Fruit fly (Drosophila melanogaster): Measurements from ENCODE around the gene CG14238.
A peak's percentile ranks its signal among the peaks of the same experiment; 100 is the strongest.

Gene CG14238

DNA sequence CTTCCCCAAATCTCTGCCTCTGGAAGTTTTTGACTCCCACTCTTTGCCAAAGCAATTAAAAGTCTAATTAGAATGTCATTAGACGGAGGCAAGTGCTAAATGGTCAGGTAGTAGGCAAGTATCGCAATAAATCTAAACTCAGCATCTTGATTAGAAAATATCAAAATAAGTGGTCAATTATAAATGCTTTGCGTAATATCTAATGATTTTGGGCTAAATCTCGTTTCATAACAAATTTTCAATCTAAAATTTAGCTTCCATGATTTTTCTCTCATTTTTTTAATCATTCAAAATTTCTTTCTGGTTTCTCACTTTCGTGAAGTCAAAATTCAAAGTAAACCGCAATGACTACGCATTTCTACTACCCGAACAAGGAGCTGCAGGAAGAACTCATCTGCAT is 44.3 kb upstream of the CG14238 start, which contains the start of gene Ald2:
TSS of gene Ald2 (plus strand) at position 301 of the 400 bp plus-strand sequence.
- peak; percentile 13 for TF ChIP-seq svp (GFP tag)
- TF ChIP-seq Sox102F (GFP tag; optimal IDR thresholded peaks at IDR 0.05) = no peak

DNA sequence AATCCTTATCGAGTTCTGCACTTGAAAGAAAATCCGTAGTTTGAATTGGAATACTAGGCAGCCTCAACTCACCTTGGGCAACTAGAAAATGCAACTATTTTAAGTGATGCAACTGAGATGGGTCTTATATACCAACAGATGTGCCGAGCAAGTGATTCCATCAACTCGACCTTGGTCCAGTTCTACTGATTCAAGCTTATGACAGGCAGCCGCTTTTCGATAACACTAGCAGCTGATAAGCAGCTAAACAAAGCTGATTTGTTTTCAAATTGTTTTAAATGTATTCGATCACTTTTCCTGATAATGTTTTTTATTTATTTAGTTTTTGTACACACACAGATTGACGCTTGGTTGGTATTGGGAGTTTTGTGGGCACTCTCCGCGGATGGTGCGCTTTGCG is 33.0 kb upstream of the CG14238 start, which contains the start of gene CG6503:
TSS of gene CG6503 (minus strand) at position 101 of the 400 bp plus-strand sequence.
- TF ChIP-seq svp (GFP tag) (peak; percentile 44), Eip75B (GFP tag; optimal IDR thresholded peaks at IDR 0.05) (no peak)

DNA sequence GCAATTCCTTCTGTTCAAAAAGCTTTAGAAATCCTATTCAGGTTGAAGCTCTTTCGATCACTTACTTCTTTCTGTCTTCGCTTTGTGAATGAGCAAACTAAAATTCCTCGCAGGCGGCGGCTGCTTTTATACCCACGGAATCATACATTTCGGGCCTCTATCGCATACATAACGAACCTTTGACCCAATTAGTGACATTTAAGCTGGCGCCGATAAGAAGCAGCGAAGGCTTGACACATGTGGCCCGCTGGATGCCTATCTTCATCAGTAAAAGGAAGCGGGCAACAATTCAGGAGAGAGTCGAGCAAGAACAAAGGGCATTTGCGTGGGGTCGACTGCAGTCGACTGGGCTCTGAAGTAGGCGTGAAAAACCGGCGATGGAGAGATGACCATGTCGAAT is 32.4 kb upstream of the CG14238 start, which contains the start of gene CG34291:
TSS of gene CG34291 (minus strand) at position 101 of the 400 bp plus-strand sequence.
- TF ChIP-seq lz (GFP tag; optimal IDR thresholded peaks at IDR 0.05) (no peak), svp (GFP tag) (peak; percentile 77)

- TF ChIP-seq CG6276 (GFP tag; optimal IDR thresholded peaks at IDR 0.05) (peak; percentile 26), CG9139 (GFP tag; optimal IDR thresholded peaks at IDR 0.05) (peak; percentile 22), net (GFP tag; optimal IDR thresholded peaks at IDR 0.05) (peak; percentile 21), ss (GFP tag; optimal IDR thresholded peaks at IDR 0.05) (peak; percentile 35 to 40), pdm3 (GFP tag; optimal IDR thresholded peaks at IDR 0.05) (peak; percentile 34), fd85E (GFP tag; optimal IDR thresholded peaks at IDR 0.05) (no peak), Sox14 (GFP tag; optimal IDR thresholded peaks at IDR 0.05) (peak; percentile 44), CG11762 (GFP tag; optimal IDR thresholded peaks at IDR 0.05; ENCODE audit: insufficient read depth) (peak; percentile 12), CG8119 (GFP tag; IDR thresholded peaks at IDR 0.05) (peak; percentile 61; the same call in 2 of the 3 replicates), Eip75B (GFP tag; optimal IDR thresholded peaks at IDR 0.05) (peak; percentile 36), dac (GFP tag; optimal IDR thresholded peaks at IDR 0.05) (no peak), CG6792 (GFP tag; optimal IDR thresholded peaks at IDR 0.05) (peak; percentile 4), Blimp-1 (GFP tag; optimal IDR thresholded peaks at IDR 0.05) (no peak), OdsH (GFP tag; optimal IDR thresholded peaks at IDR 0.05) (peak; percentile 56), spab (GFP tag; optimal IDR thresholded peaks at IDR 0.05) (peak; percentile 20), CG8632 (GFP tag; optimal IDR thresholded peaks at IDR 0.05) (peak; percentile 5), CG6808 (GFP tag; optimal IDR thresholded peaks at IDR 0.05) (peak; percentile 19), topi (GFP tag; optimal IDR thresholded peaks at IDR 0.05) (peak; percentile 28), Smox (GFP tag; optimal IDR thresholded peaks at IDR 0.05) (peak; percentile 5), CG3919 (GFP tag; optimal IDR thresholded peaks at IDR 0.05) (peak; percentile 58), CG11902 (GFP tag; optimal IDR thresholded peaks at IDR 0.05) (no peak), CG15336 (GFP tag; IDR thresholded peaks at IDR 0.05) (0 out of 2 replicates have a peak, but pooled peaks have one; percentile 21), fkh (GFP tag; optimal IDR thresholded peaks at IDR 0.05) (no peak), CG16779 (tag; optimal IDR thresholded peaks at IDR 0.05) (no peak), CG6854 (GFP tag; optimal IDR thresholded peaks at IDR 0.05) (no peak), Met (GFP tag; optimal IDR thresholded peaks at IDR 0.05) (peak; percentile 29), achi (GFP tag; optimal IDR thresholded peaks at IDR 0.05) (peak; percentile 47), Sox15 (GFP tag; optimal IDR thresholded peaks at IDR 0.05) (no peak), Ets96B (tag; optimal IDR thresholded peaks at IDR 0.05) (peak; percentile 50), acj6 (GFP tag; optimal IDR thresholded peaks at IDR 0.05) (peak; percentile 23), CG7368 (GFP tag; optimal IDR thresholded peaks at IDR 0.05) (no peak), CG10631 (GFP tag; optimal IDR thresholded peaks at IDR 0.05) (peak; percentile 34), CG1621 (tag; optimal IDR thresholded peaks at IDR 0.05) (no peak), CG31627 (GFP tag; optimal IDR thresholded peaks at IDR 0.05) (no peak), Gug (GFP tag; IDR thresholded peaks at IDR 0.05) (no peak), esn (GFP tag; optimal IDR thresholded peaks at IDR 0.05) (peak; percentile 32), eg (GFP tag; IDR thresholded peaks at IDR 0.05) (0 out of 3 replicates have a peak, but pooled peaks have one; percentile 26), Hr4 (GFP tag; optimal IDR thresholded peaks at IDR 0.05) (peak; percentile 73), CG32006 (GFP tag; optimal IDR thresholded peaks at IDR 0.05) (peak; percentile 65), CG3032 (tag; optimal IDR thresholded peaks at IDR 0.05) (peak; percentile 16), dsx (GFP tag; optimal IDR thresholded peaks at IDR 0.05; ENCODE audit: poor library complexity, severe bottlenecking) (no peak), Eip93F (GFP tag; optimal IDR thresholded peaks at IDR 0.05) (no peak)
These were observed 29.8 kb upstream of the CG14238 start for dm6 chr3R:26428220-26428619.
